Worm (Caenorhabditis elegans) whole organism, L1 larva: ENCODE data around the gene F15B9.11.

Source experiments
- ceh-90 ChIP-seq: sonication (generic microtip); optimal IDR thresholded peaks from 2 replicates; lab custom pipeline; 2016; ENCODE audit warnings: missing genetic modification characterization, missing compliant biosample characterization
- dpl-1 ChIP-seq, 3 experiments: fragments of 150-350 bp in 2 of 3; sonication (generic microtip) in 1 of 3; optimal IDR thresholded peaks; 2 replicates each; lab custom pipeline; 2014 to 2017; ENCODE audit warnings: missing biosample characterization in 3 of 3, missing genetic modification characterization in 3 of 3, missing genetic modification reagents in 3 of 3
- egl-13 ChIP-seq: sonication (generic microtip); optimal IDR thresholded peaks from 2 replicates; lab custom pipeline; 2016; ENCODE audit warnings: missing genotype, missing genetic modification reagents, missing genetic modification characterization, missing compliant biosample characterization
- fkh-10 ChIP-seq: sonication (generic microtip); optimal IDR thresholded peaks from 2 replicates; lab custom pipeline; 2017; ENCODE audit warnings: missing biosample characterization, missing genetic modification reagents, missing genetic modification characterization
- lin-13 ChIP-seq: fragments of 150-350 bp; optimal IDR thresholded peaks from 2 replicates; lab custom pipeline; 2014; ENCODE audit warnings: missing biosample characterization, missing genetic modification reagents, missing genetic modification characterization
- mef-2 ChIP-seq: fragments of 150-350 bp; optimal IDR thresholded peaks from 2 replicates; lab custom pipeline; 2014; ENCODE audit warnings: missing biosample characterization, missing genetic modification characterization
- nhr-12 ChIP-seq: sonication (generic microtip); optimal IDR thresholded peaks from 2 replicates; lab custom pipeline; 2017; ENCODE audit warnings: missing biosample characterization, missing genetic modification characterization
- nhr-47 ChIP-seq: sonication (generic microtip); optimal IDR thresholded peaks from 2 replicates; lab custom pipeline; 2016; ENCODE audit warnings: mild to moderate bottlenecking, missing genetic modification characterization, moderate library complexity, missing compliant biosample characterization
- snpc-4 ChIP-seq: fragments of 150-350 bp; optimal IDR thresholded peaks from 2 replicates; lab custom pipeline; 2014; ENCODE audit warnings: missing biosample characterization, missing genetic modification characterization
- sox-4 ChIP-seq: sonication (generic microtip); optimal IDR thresholded peaks from 2 replicates; lab custom pipeline; 2016; ENCODE audit warnings: missing genetic modification characterization, missing compliant biosample characterization

DNA sequence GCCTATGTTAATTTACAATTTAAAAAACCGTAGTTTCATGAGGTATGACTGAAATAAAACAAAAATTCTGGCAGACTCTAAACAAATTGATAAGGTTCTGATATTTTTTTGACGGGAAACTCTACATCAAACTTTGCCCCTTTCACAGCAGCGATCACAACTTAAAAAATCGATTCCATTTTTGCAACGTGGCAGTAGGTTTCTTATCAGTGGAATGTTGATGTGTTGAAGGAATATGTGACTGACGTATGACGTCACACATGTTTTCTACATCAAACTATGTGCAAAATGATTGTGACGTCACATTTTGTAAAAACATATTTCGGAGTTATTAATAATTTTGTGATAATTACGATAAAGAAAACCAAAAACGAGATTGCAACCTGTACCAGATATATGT, 19.2 kb upstream of the F15B9.11 start:
- no peak for TF ChIP-seq mef-2 (tag; lab: Kevin White, UChicago)
- no peak for TF ChIP-seq fkh-10 (GFP tag; lab: Kevin White, UChicago)
- no peak for TF ChIP-seq lin-13
- no peak for TF ChIP-seq snpc-4
- no peak for TF ChIP-seq sox-4
- TF ChIP-seq egl-13 (tag; lab: Kevin White, UChicago): no peak
- TF ChIP-seq dpl-1 (GFP tag; optimal IDR thresholded peaks at IDR 0.05; lab: Kevin White, UChicago): no peak
- no peak for TF ChIP-seq ceh-90
- TF ChIP-seq nhr-12: no peak
- no peak for TF ChIP-seq nhr-47 (tag; lab: Kevin White, UChicago)
